Fruit fly (Drosophila melanogaster) whole organism, wandering third instar larva: Measurements from ENCODE around the gene CG1309.

Experiments used
- Abd-B ChIP-seq: fragments of >200 bp; optimal IDR thresholded peaks from 2 replicates; lab custom pipeline; 2017; ENCODE audit warnings: missing biosample characterization, missing genetic modification characterization
- CG32264 ChIP-seq: fragments of 200-800 bp; sonication (Bioruptor generic); optimal IDR thresholded peaks from 2 replicates; lab custom pipeline; 2016; ENCODE audit warnings: missing biosample characterization, missing genetic modification characterization
- CG9705 ChIP-seq: fragments of 200-800 bp; sonication (Bioruptor generic); optimal IDR thresholded peaks from 2 replicates; lab custom pipeline; 2018; ENCODE audit warnings: missing biosample characterization, mild to moderate bottlenecking, missing genetic modification characterization
- CrebA ChIP-seq: fragments of 200-800 bp; sonication (Bioruptor generic); optimal IDR thresholded peaks from 2 replicates; lab custom pipeline; 2016; ENCODE audit warnings: missing biosample characterization, mild to moderate bottlenecking, missing genetic modification characterization, borderline replicate concordance
- Dfd ChIP-seq: fragments of >200 bp; optimal IDR thresholded peaks from 2 replicates; lab custom pipeline; 2017; ENCODE audit warnings: missing biosample characterization, missing genetic modification characterization
- Dif ChIP-seq: fragments of 200-275, 200-300 bp; sonication (Bioruptor generic); optimal IDR thresholded peaks from 2 replicates; lab custom pipeline; 2018; ENCODE audit warnings: missing biosample characterization, missing genetic modification characterization; ENCODE audit not compliant: partially characterized antibody
- GATAd ChIP-seq: sonication (Bioruptor generic); optimal IDR thresholded peaks from 2 replicates; lab custom pipeline; 2016; ENCODE audit warnings: missing biosample characterization, missing genetic modification characterization
- Hr78 ChIP-seq: fragments of >200 bp; optimal IDR thresholded peaks from 2 replicates; lab custom pipeline; 2017; ENCODE audit warnings: missing biosample characterization, missing genetic modification characterization
- Hr83 ChIP-seq: fragments of 200-300 bp; sonication (Bioruptor generic); optimal IDR thresholded peaks from 2 replicates; lab custom pipeline; 2016; ENCODE audit warnings: missing biosample characterization, mild to moderate bottlenecking, missing genetic modification characterization, moderate library complexity; ENCODE audit not compliant: poor library complexity, severe bottlenecking
- Jra ChIP-seq: sonication (Bioruptor generic); optimal IDR thresholded peaks from 2 replicates; lab custom pipeline; 2016; ENCODE audit warnings: missing biosample characterization, missing genetic modification characterization
- Mio ChIP-seq: sonication (Bioruptor generic); optimal IDR thresholded peaks from 2 replicates; lab custom pipeline; 2016; ENCODE audit warnings: missing biosample characterization, missing genetic modification characterization
- Myc ChIP-seq: fragments of >200 bp; optimal IDR thresholded peaks from 2 replicates; lab custom pipeline; 2017
- N ChIP-seq: fragments of >200 bp; optimal IDR thresholded peaks from 2 replicates; lab custom pipeline; 2018; ENCODE audit warnings: missing biosample characterization, missing external identifiers, missing genetic modification characterization
- OdsH ChIP-seq: fragments of 200-800 bp; sonication (Bioruptor generic); optimal IDR thresholded peaks from 2 replicates; lab custom pipeline; 2016; ENCODE audit warnings: missing biosample characterization, mild to moderate bottlenecking, missing genetic modification characterization
- Rel ChIP-seq, 2 experiments: fragments of 200-800 bp; sonication (Bioruptor generic) in 1 of 2; optimal IDR thresholded peaks; 2 replicates in 1 of 2; 3 replicates in 1 of 2; lab custom pipeline; 2016 to 2019; ENCODE audit warnings: mild to moderate bottlenecking in 2 of 2, missing biosample characterization in 2 of 2, missing genetic modification characterization in 2 of 2, moderate library complexity in 1 of 2
- Sp1 ChIP-seq: fragments of 200-800 bp; sonication (Bioruptor generic); optimal IDR thresholded peaks from 3 replicates; lab custom pipeline; 2019; ENCODE audit warnings: missing biosample characterization, mild to moderate bottlenecking, missing genetic modification characterization, moderate library complexity
- Vsx2 ChIP-seq: fragments of 200-300, 225-300 bp; sonication (Bioruptor generic); optimal IDR thresholded peaks from 2 replicates; lab custom pipeline; 2018; ENCODE audit warnings: missing biosample characterization, missing genetic modification characterization; ENCODE audit not compliant: partially characterized antibody
- br ChIP-seq: fragments of 200-800 bp; sonication (Bioruptor generic); optimal IDR thresholded peaks from 2 replicates; lab custom pipeline; 2016; ENCODE audit warnings: missing biosample characterization, missing genetic modification characterization
- brk ChIP-seq: fragments of 200-800 bp; sonication (Bioruptor generic); optimal IDR thresholded peaks from 2 replicates; lab custom pipeline; 2016; ENCODE audit warnings: missing biosample characterization, mild to moderate bottlenecking, missing genetic modification characterization
- dl ChIP-seq, 2 experiments: fragments of 175-275, 200-275 bp in 1 of 2; fragments of 200-275 bp in 1 of 2; sonication (Bioruptor generic); optimal IDR thresholded peaks; lab custom pipeline; 2018; ENCODE audit warnings: mild to moderate bottlenecking in 2 of 2, missing biosample characterization in 2 of 2, missing genetic modification characterization in 2 of 2, moderate library complexity in 2 of 2; ENCODE audit not compliant: partially characterized antibody in 2 of 2, insufficient read depth in 1 of 2
- dmrt93B ChIP-seq: fragments of 200-800 bp; sonication (Bioruptor generic); optimal IDR thresholded peaks from 2 replicates; lab custom pipeline; 2018; ENCODE audit warnings: missing biosample characterization, mild to moderate bottlenecking, missing genetic modification characterization
- dsf ChIP-seq: sonication (Bioruptor generic); optimal IDR thresholded peaks from 2 replicates; lab custom pipeline; 2016; ENCODE audit warnings: missing biosample characterization, missing genetic modification characterization, borderline replicate concordance
- ey ChIP-seq: fragments of 200-800 bp; sonication (Bioruptor generic); optimal IDR thresholded peaks from 2 replicates; lab custom pipeline; 2016; ENCODE audit warnings: missing biosample characterization, missing genetic modification characterization
- foxo ChIP-seq, 2 experiments: fragments of 200-800 bp; sonication (Bioruptor generic); optimal IDR thresholded peaks; 2 replicates in 1 of 2; 3 replicates in 1 of 2; lab custom pipeline; 2016 to 2017; ENCODE audit warnings: missing biosample characterization in 2 of 2, missing genetic modification characterization in 2 of 2
- fru ChIP-seq: fragments of 200-800 bp; sonication (Bioruptor generic); optimal IDR thresholded peaks from 3 replicates; lab custom pipeline; 2016; ENCODE audit warnings: missing biosample characterization, mild to moderate bottlenecking, missing genetic modification characterization
- h ChIP-seq: fragments of 200-800 bp; sonication (Bioruptor generic); optimal IDR thresholded peaks from 3 replicates; lab custom pipeline; 2016; ENCODE audit warnings: missing biosample characterization, mild to moderate bottlenecking, missing genetic modification characterization
- jim ChIP-seq: fragments of 175-275, 200-325 bp; sonication (Bioruptor generic); optimal IDR thresholded peaks from 2 replicates; lab custom pipeline; 2016; ENCODE audit warnings: missing biosample characterization, mild to moderate bottlenecking, missing genetic modification characterization
- lola ChIP-seq: fragments of >200 bp; optimal IDR thresholded peaks from 2 replicates; lab custom pipeline; 2017; ENCODE audit warnings: missing biosample characterization, missing genetic modification characterization
- pan ChIP-seq: fragments of >200 bp; optimal IDR thresholded peaks from 2 replicates; lab custom pipeline; 2017
- psq ChIP-seq: fragments of 200-800 bp; sonication (Bioruptor generic); optimal IDR thresholded peaks from 3 replicates; lab custom pipeline; 2017; ENCODE audit warnings: missing biosample characterization, mild to moderate bottlenecking, missing genetic modification characterization, moderate library complexity
- rgr ChIP-seq: fragments of 200-800 bp; sonication (Bioruptor generic); optimal IDR thresholded peaks from 3 replicates; lab custom pipeline; 2016; ENCODE audit warnings: missing biosample characterization, mild to moderate bottlenecking, missing genetic modification characterization
- sage ChIP-seq: fragments of 200-800 bp; sonication (Bioruptor generic); optimal IDR thresholded peaks from 2 replicates; lab custom pipeline; 2016; ENCODE audit warnings: missing biosample characterization, mild to moderate bottlenecking, missing genetic modification characterization
- sv ChIP-seq: fragments of 200-800 bp; sonication (Bioruptor generic); optimal IDR thresholded peaks from 3 replicates; lab custom pipeline; 2016; ENCODE audit warnings: missing biosample characterization, missing genetic modification characterization
- tai ChIP-seq: sonication (Bioruptor generic); optimal IDR thresholded peaks from 2 replicates; lab custom pipeline; 2016; ENCODE audit warnings: missing biosample characterization, missing genetic modification characterization
- usp ChIP-seq: fragments of >200 bp; optimal IDR thresholded peaks from 2 replicates; lab custom pipeline; 2017; ENCODE audit warnings: missing biosample characterization, missing genetic modification characterization
- woc ChIP-seq: sonication (Bioruptor generic); optimal IDR thresholded peaks from 2 replicates; lab custom pipeline; 2016; ENCODE audit warnings: missing biosample characterization, mild to moderate bottlenecking, missing genetic modification characterization

The CG1309 gene

DNA sequence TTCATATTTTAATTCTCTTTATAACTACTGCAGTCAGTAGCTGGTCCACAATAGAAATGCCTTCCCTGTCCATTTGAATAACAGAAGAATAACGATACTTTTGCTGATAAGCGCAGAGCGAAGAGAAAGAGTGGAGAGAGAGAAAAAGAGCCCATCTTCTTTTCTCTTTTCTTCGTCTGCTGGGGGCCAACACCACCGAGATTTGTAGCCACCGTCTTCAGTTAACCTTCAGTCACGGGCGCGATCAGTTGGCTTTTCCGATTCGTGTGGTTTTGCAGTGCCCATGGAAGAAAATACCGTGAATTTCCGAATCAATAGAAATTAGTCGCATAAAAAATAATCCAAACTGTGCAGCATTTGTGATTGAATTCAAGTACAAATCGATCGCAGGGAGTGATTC lies 4.3 kb downstream of the CG1309 start, which contains the start of gene CG1273:
Gene CG1273, plus strand, starts transcription at position 218 of the 400 bp plus-strand sequence.
- TF ChIP-seq CG32264 (GFP tag; lab: Kevin White, UChicago) (no peak), dl (GFP tag; optimal IDR thresholded peaks at IDR 0.05; lab: Kevin White, UChicago; ENCODE audit: insufficient read depth in 1 of 2, partially characterized antibody in 2 of 2) (no peak), psq (no peak), tai (no peak), br (no peak), sage (no peak), fru (no peak), usp (no peak), Sp1 (GFP tag; lab: Kevin White, UChicago) (no peak), Rel (GFP tag; optimal IDR thresholded peaks at IDR 0.05; lab: Kevin White, UChicago) (no peak), Rel (tag; optimal IDR thresholded peaks at IDR 0.05; lab: Kevin White, UChicago) (no peak), Dfd (no peak), lola (no peak), N (GFP tag; lab: Kevin White, UChicago) (no peak), Vsx2 (GFP tag; lab: Kevin White, UChicago) (no peak), h (GFP tag; lab: Kevin White, UChicago) (no peak), ey (GFP tag; lab: Kevin White, UChicago) (no peak), dsf (no peak)

dm6 chr3L:4264963-4265362 lies 5.7 kb downstream of the CG1309 start:
- TF ChIP-seq dmrt93B = no peak
- no peak for TF ChIP-seq Dif (GFP tag; lab: Kevin White, UChicago)

- TF ChIP-seq ey (GFP tag; lab: Kevin White, UChicago) (no peak), rgr (GFP tag; lab: Kevin White, UChicago) (no peak), Myc (lab: Kevin White, UChicago) (no peak), CG32264 (GFP tag; lab: Kevin White, UChicago) (no peak), Hr83 (no peak), brk (GFP tag; lab: Kevin White, UChicago) (no peak), Hr78 (no peak), dmrt93B (no peak), pan (lab: Kevin White, UChicago) (no peak), Sp1 (GFP tag; lab: Kevin White, UChicago) (no peak), sage (no peak), psq (no peak)
These were observed 6.6 kb downstream of the CG1309 start for dm6 chr3L:4265836-4266235.

DNA sequence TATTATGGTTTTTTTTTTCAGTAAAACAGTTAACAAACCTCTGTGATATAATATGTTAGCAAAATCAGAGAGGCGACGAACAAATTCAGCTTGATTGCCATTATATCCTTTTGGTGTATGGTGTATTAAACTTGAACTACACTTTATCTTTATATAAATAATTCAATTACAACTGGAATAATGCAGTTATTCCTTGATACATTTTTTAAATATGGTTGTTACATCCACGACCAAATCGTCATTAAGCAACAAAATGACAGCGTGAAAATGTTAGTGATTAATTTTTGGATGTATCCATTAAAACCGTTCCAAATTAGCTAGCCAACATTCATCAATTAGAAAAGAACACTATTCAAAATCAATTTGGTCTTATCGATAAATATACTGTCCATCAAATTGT lies 8.2 kb downstream of the CG1309 start, which contains the start of gene CG33764:
Gene CG33764, minus strand, starts transcription at position 101 of the 400 bp plus-strand sequence.
- TF ChIP-seq CrebA (GFP tag; lab: Kevin White, UChicago) (no peak), lola (no peak), CG9705 (GFP tag; lab: Kevin White, UChicago) (no peak), sv (GFP tag; lab: Kevin White, UChicago) (no peak), Jra (GFP tag; lab: Kevin White, UChicago) (no peak), GATAd (GFP tag; lab: Kevin White, UChicago) (no peak), psq (no peak), Sp1 (GFP tag; lab: Kevin White, UChicago) (no peak), foxo (GFP tag; optimal IDR thresholded peaks at IDR 0.05; lab: Kevin White, UChicago) (no peak), woc (GFP tag; lab: Kevin White, UChicago) (no peak), jim (GFP tag; lab: Kevin White, UChicago) (no peak), Mio (GFP tag; lab: Kevin White, UChicago) (no peak), pan (lab: Kevin White, UChicago) (no peak), h (GFP tag; lab: Kevin White, UChicago) (no peak), dmrt93B (no peak)
- TF ChIP-seq, all 38 proteins: peak for 0

dm6 chr3L:4269208-4269607 lies 10.0 kb downstream of the CG1309 start:
- TF ChIP-seq Abd-B (no peak), Vsx2 (GFP tag; lab: Kevin White, UChicago) (no peak), foxo (GFP tag; optimal IDR thresholded peaks at IDR 0.05; lab: Kevin White, UChicago) (no peak), GATAd (GFP tag; lab: Kevin White, UChicago) (no peak), psq (no peak), tai (no peak), sv (GFP tag; lab: Kevin White, UChicago) (no peak), dl (GFP tag; optimal IDR thresholded peaks at IDR 0.05; lab: Kevin White, UChicago; ENCODE audit: insufficient read depth in 1 of 2, partially characterized antibody in 2 of 2) (no peak), Jra (GFP tag; lab: Kevin White, UChicago) (no peak), ey (GFP tag; lab: Kevin White, UChicago) (no peak), brk (GFP tag; lab: Kevin White, UChicago) (no peak), OdsH (GFP tag; lab: Kevin White, UChicago) (no peak), CrebA (GFP tag; lab: Kevin White, UChicago) (no peak), sage (no peak), Rel (GFP tag; optimal IDR thresholded peaks at IDR 0.05; lab: Kevin White, UChicago) (no peak), Rel (tag; optimal IDR thresholded peaks at IDR 0.05; lab: Kevin White, UChicago) (no peak), usp (no peak)
